Worm (Caenorhabditis elegans) whole organism, L3 larva: ENCODE measurements around the gene nhr-230.

Experiments used
- R02D3.7 ChIP-seq: fragments of 150-350 bp; optimal IDR thresholded peaks from 2 replicates; lab custom pipeline; 2014; ENCODE audit warnings: missing biosample characterization, missing genetic modification characterization
- aly-2 ChIP-seq: fragments of 150-350 bp; optimal IDR thresholded peaks from 2 replicates; lab custom pipeline; 2014; ENCODE audit warnings: missing biosample characterization, missing genetic modification characterization
- elt-3 ChIP-seq, 3 experiments: fragments of 150-350 bp in 1 of 3; sonication (generic microtip) in 2 of 3; optimal IDR thresholded peaks; 2 replicates in 2 of 3; 4 replicates in 1 of 3; lab custom pipeline; 2014 to 2017; ENCODE audit warnings: missing biosample characterization in 3 of 3, missing genetic modification characterization in 3 of 3
- fkh-10 ChIP-seq: sonication (generic microtip); optimal IDR thresholded peaks from 2 replicates; lab custom pipeline; 2017; ENCODE audit warnings: missing biosample characterization, missing genetic modification reagents, missing genetic modification characterization
- fos-1 ChIP-seq: fragments of 150-350 bp; optimal IDR thresholded peaks from 2 replicates; lab custom pipeline; 2014; ENCODE audit warnings: missing biosample characterization, missing genetic modification characterization
- lin-15B ChIP-seq: fragments of 150-350 bp; optimal IDR thresholded peaks from 2 replicates; lab custom pipeline; 2014; ENCODE audit warnings: missing biosample characterization, missing genetic modification characterization
- nhr-12 ChIP-seq: fragments of 150-350 bp; optimal IDR thresholded peaks from 2 replicates; lab custom pipeline; 2014; ENCODE audit warnings: missing biosample characterization, missing genetic modification characterization
- nhr-25 ChIP-seq: sonication (generic microtip); optimal IDR thresholded peaks from 2 replicates; lab custom pipeline; 2017; ENCODE audit warnings: missing biosample characterization, missing genetic modification characterization
- nhr-76 ChIP-seq: fragments of 150-350 bp; sonication (generic microtip); optimal IDR thresholded peaks from 5 replicates; lab custom pipeline; 2014; ENCODE audit warnings: missing biosample characterization, missing genetic modification characterization
- pqm-1 ChIP-seq: fragments of 150-350 bp; optimal IDR thresholded peaks from 2 replicates; lab custom pipeline; 2017; ENCODE audit warnings: missing biosample characterization, missing genetic modification characterization, inconsistent platforms
- skn-1 ChIP-seq: fragments of 150-350 bp; optimal IDR thresholded peaks from 2 replicates; lab custom pipeline; 2014; ENCODE audit warnings: missing biosample characterization, missing genetic modification characterization
- snpc-4 ChIP-seq: fragments of 150-350 bp; optimal IDR thresholded peaks from 2 replicates; lab custom pipeline; 2014; ENCODE audit warnings: missing biosample characterization, missing genetic modification characterization
- ztf-11 ChIP-seq: fragments of 150-350 bp; optimal IDR thresholded peaks from 2 replicates; lab custom pipeline; 2014; ENCODE audit warnings: missing biosample characterization, missing genetic modification characterization

DNA sequence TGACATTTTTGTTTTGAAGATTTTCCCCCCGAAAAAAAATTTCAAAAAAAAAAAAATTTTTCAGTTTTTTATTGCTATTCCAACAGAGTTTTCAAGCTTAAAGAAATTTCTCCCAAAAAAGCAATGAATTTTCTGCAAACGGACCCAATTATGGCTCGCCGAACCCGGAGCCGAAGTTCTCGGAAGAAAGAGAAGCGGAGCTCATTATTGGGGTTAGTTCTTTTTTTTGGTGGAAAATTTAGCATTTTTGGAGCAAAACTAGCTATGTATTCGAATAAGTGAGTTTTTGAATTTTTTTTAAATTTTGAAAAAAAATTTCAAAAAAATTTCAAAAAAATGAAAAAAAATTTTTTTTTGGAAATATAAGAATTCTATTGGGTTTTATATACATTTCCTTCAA, 26.9 kb upstream of the nhr-230 start, which contains the start of gene ncs-5:
- TF ChIP-seq fkh-10 (GFP tag; lab: Kevin White, UChicago) (no peak), nhr-25 (tag; lab: Kevin White, UChicago) (no peak), pqm-1 (tag; lab: Kevin White, UChicago) (no peak), ztf-11 (tag; lab: Kevin White, UChicago) (no peak), skn-1 (tag; lab: Kevin White, UChicago) (no peak), R02D3.7 (tag; lab: Kevin White, UChicago) (no peak), nhr-12 (tag; lab: Kevin White, UChicago) (no peak), nhr-76 (tag; lab: Kevin White, UChicago) (no peak), fos-1 (no peak), lin-15B (no peak), snpc-4 (no peak), elt-3 (tag; optimal IDR thresholded peaks at IDR 0.05; lab: Kevin White, UChicago) (no peak), aly-2 (no peak)
